Fruit fly (Drosophila melanogaster): ENCODE results near the gene Hr4.

dm6 chrX:2041981-2042847, 100.5 kb downstream of the Hr4 start, which contains the start of the genes Actn and usp:
- no peak for TF ChIP-seq ttk (optimal IDR thresholded peaks at IDR 0.05)
- TF ChIP-seq psq (optimal IDR thresholded peaks at IDR 0.05): no peak
- no peak for TF ChIP-seq insv (optimal IDR thresholded peaks at IDR 0.05)
- TF ChIP-seq Myc (optimal IDR thresholded peaks at IDR 0.05): no peak
- TF ChIP-seq h (optimal IDR thresholded peaks at IDR 0.05): no peak

Data from Kc167 (cell line).